Worm (Caenorhabditis elegans) whole organism, mixed stage, embryonic: Measurements from ENCODE around the gene K01A11.3.

Experiments used
- M03D4.4 ChIP-seq: sonication (generic microtip); optimal IDR thresholded peaks from 2 replicates; lab custom pipeline; 2017; ENCODE audit warnings: mild to moderate bottlenecking, missing genetic modification characterization, missing compliant biosample characterization
- bed-3 ChIP-seq: fragments of 200-800 bp; sonication (Bioruptor generic); optimal IDR thresholded peaks from 3 replicates; lab custom pipeline; 2018; ENCODE audit warnings: mild to moderate bottlenecking, missing genetic modification characterization, moderate library complexity, missing compliant biosample characterization
- ceh-39 ChIP-seq: fragments of 150-350 bp; optimal IDR thresholded peaks from 2 replicates; lab custom pipeline; 2014; ENCODE audit warnings: missing biosample characterization, missing genetic modification characterization
- ceh-43 ChIP-seq: fragments of 200-800 bp; sonication (Bioruptor generic); optimal IDR thresholded peaks from 2 replicates; lab custom pipeline; 2018; ENCODE audit warnings: mild to moderate bottlenecking, missing genetic modification characterization, moderate library complexity, missing compliant biosample characterization
- ceh-83 ChIP-seq: fragments of 200-800 bp; sonication (Bioruptor generic); optimal IDR thresholded peaks from 2 replicates; lab custom pipeline; 2018; ENCODE audit warnings: mild to moderate bottlenecking, missing genetic modification characterization, missing compliant biosample characterization
- ces-1 ChIP-seq: fragments of 150-350 bp; optimal IDR thresholded peaks from 2 replicates; lab custom pipeline; 2014; ENCODE audit warnings: missing biosample characterization, missing genetic modification reagents, missing genetic modification characterization
- drap-1 ChIP-seq: fragments of 200-800 bp; sonication (Bioruptor generic); optimal IDR thresholded peaks from 3 replicates; lab custom pipeline; 2018; ENCODE audit warnings: mild to moderate bottlenecking, missing genetic modification characterization, missing compliant biosample characterization
- elt-3 ChIP-seq: fragments of 150-350 bp; optimal IDR thresholded peaks from 2 replicates; lab custom pipeline; 2014; ENCODE audit warnings: missing biosample characterization, missing genetic modification characterization
- flh-1 ChIP-seq: fragments of 200-800 bp; sonication (Bioruptor generic); optimal IDR thresholded peaks from 2 replicates; lab custom pipeline; 2018; ENCODE audit warnings: mild to moderate bottlenecking, missing genetic modification characterization, moderate library complexity, missing compliant biosample characterization
- ham-2 ChIP-seq: fragments of 200-800 bp; sonication (Bioruptor generic); optimal IDR thresholded peaks from 2 replicates; lab custom pipeline; 2018; ENCODE audit warnings: mild to moderate bottlenecking, missing genetic modification characterization, missing compliant biosample characterization
- hlh-1 ChIP-seq: fragments of 150-350 bp; optimal IDR thresholded peaks from 2 replicates; lab custom pipeline; 2014; ENCODE audit warnings: missing biosample characterization, missing genetic modification reagents, missing genetic modification characterization
- lin-13 ChIP-seq: fragments of 150-350 bp; optimal IDR thresholded peaks from 2 replicates; lab custom pipeline; 2014; ENCODE audit warnings: missing biosample characterization, missing genetic modification characterization
- lin-32 ChIP-seq: fragments of 200-800 bp; sonication (Bioruptor generic); optimal IDR thresholded peaks from 2 replicates; lab custom pipeline; 2018; ENCODE audit warnings: mild to moderate bottlenecking, missing genetic modification characterization, missing compliant biosample characterization
- lsy-2 ChIP-seq: fragments of 150-350 bp; optimal IDR thresholded peaks from 2 replicates; lab custom pipeline; 2014; ENCODE audit warnings: missing biosample characterization, missing genetic modification characterization
- mab-5 ChIP-seq: fragments of 150-350 bp; optimal IDR thresholded peaks from 2 replicates; lab custom pipeline; 2014; ENCODE audit warnings: missing biosample characterization, missing genetic modification characterization
- mep-1 ChIP-seq: fragments of 150-350 bp; optimal IDR thresholded peaks from 2 replicates; lab custom pipeline; 2017; ENCODE audit warnings: missing biosample characterization, missing genetic modification reagents, missing genetic modification characterization, inconsistent platforms
- mls-2 ChIP-seq: sonication (generic microtip); optimal IDR thresholded peaks from 2 replicates; lab custom pipeline; 2016; ENCODE audit warnings: mild to moderate bottlenecking, missing genetic modification characterization, moderate library complexity, missing compliant biosample characterization
- nhr-12 ChIP-seq: fragments of 150-350 bp; optimal IDR thresholded peaks from 2 replicates; lab custom pipeline; 2014; ENCODE audit warnings: missing biosample characterization, missing genetic modification characterization
- nhr-28 ChIP-seq: fragments of 150-350 bp; optimal IDR thresholded peaks from 2 replicates; lab custom pipeline; 2014; ENCODE audit warnings: missing biosample characterization, missing genetic modification characterization
- nhr-76 ChIP-seq: sonication (generic microtip); optimal IDR thresholded peaks from 2 replicates; lab custom pipeline; 2017; ENCODE audit warnings: missing biosample characterization, missing genetic modification characterization
- sem-2 ChIP-seq: fragments of 200-800 bp; sonication (Bioruptor generic); optimal IDR thresholded peaks from 2 replicates; lab custom pipeline; 2018; ENCODE audit warnings: mild to moderate bottlenecking, missing genetic modification characterization, missing compliant biosample characterization
- snpc-4 ChIP-seq: fragments of 150-350 bp; optimal IDR thresholded peaks from 2 replicates; lab custom pipeline; 2014; ENCODE audit warnings: missing biosample characterization, missing genetic modification characterization
- sptf-1 ChIP-seq: sonication (generic microtip); optimal IDR thresholded peaks from 2 replicates; lab custom pipeline; 2017; ENCODE audit warnings: mild to moderate bottlenecking, missing genetic modification characterization, moderate library complexity, missing compliant biosample characterization
- tbx-8 ChIP-seq: fragments of 200-800 bp; sonication (Bioruptor generic); optimal IDR thresholded peaks from 2 replicates; lab custom pipeline; 2018; ENCODE audit warnings: mild to moderate bottlenecking, missing genetic modification characterization, moderate library complexity, missing compliant biosample characterization
- unc-120 ChIP-seq: sonication (generic microtip); optimal IDR thresholded peaks from 2 replicates; lab custom pipeline; 2017; ENCODE audit warnings: missing genetic modification characterization, missing compliant biosample characterization; ENCODE audit not compliant: poor library complexity, severe bottlenecking
- unc-39 ChIP-seq: fragments of 150-350 bp; optimal IDR thresholded peaks from 2 replicates; lab custom pipeline; 2014; ENCODE audit warnings: missing biosample characterization, missing genetic modification characterization
- unc-62 ChIP-seq: fragments of 150-350 bp; optimal IDR thresholded peaks from 2 replicates; lab custom pipeline; 2014; ENCODE audit warnings: missing biosample characterization, missing genetic modification reagents, missing genetic modification characterization
- zip-8 ChIP-seq: fragments of 150-350 bp; optimal IDR thresholded peaks from 2 replicates; lab custom pipeline; 2014; ENCODE audit warnings: missing biosample characterization, missing genetic modification characterization
- ztf-11 ChIP-seq: fragments of 150-350 bp; optimal IDR thresholded peaks from 2 replicates; lab custom pipeline; 2014; ENCODE audit warnings: missing biosample characterization, missing genetic modification characterization

The K01A11.3 gene

DNA sequence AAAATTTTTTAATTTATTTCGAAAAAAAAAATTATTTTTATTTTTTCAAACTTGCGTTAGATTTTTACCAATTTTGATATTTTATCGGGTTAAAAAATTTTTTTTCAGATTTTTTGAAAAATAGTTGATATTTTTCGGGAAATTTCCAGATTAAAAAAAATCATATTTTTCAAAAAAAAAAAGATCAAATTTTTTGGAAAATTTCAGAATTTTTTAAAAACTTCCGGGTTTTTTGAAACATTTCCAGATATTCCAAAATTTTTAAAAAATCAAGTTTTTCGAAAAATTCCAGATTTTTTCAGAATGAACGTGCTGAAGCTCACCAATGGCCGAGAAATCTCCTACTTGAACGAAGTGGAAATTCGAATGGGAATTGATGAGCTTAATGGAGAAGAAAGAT, 27.0 kb downstream of the K01A11.3 start, which contains the start of gene metl-18:
TSS of gene metl-18 (plus strand) at position 301 of the 400 bp plus-strand sequence.
- TF ChIP-seq nhr-28 (tag; lab: Kevin White, UChicago), result no peak
- no peak for TF ChIP-seq lsy-2
- no peak for TF ChIP-seq sptf-1 (tag; lab: Kevin White, UChicago)
- no peak for TF ChIP-seq snpc-4
- TF ChIP-seq lin-32 (GFP tag; lab: Kevin White, UChicago), result no peak
- no peak for TF ChIP-seq ces-1 (GFP tag; lab: Kevin White, UChicago)
- TF ChIP-seq, all 35 proteins: peak for 0

DNA sequence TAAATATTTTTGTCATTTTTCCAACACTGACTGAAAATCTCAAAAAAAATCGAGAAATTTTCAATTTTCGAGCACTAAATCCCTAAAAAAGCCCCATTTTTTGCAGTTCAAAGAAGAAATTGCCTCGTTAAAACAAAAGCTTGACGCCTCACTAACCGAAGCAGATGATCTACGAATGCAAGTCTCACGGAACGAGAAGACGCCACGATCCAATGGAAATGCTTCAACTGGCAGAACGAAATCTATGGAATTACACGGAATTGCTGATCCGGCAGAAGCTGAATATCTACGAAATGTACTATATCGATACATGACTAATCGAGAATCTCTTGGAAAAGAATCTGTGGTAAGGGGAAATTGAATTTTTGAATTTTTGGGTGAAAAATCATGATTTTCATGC, 28.5 kb downstream of the K01A11.3 start:
- TF ChIP-seq lsy-2 (no peak), sptf-1 (tag; lab: Kevin White, UChicago) (peak; percentile 16)

DNA sequence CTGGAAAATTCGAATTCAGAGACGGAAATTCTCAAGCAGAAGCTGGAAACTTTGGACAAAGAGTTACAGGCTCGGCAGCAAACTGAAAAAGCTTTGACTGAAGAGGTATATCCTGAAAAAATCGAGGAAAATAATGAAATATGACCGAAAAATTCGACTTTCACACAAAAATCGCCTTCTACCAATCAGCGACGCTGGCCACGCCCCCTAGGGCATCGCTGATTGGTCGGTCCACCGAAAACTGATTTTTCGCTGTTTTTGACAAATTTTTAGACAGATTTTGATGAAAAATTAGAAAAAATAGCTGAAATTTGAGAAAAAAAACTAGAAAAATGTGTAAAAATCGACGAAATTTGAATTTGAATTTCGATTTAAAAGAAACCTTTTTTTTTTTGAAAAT, 33.5 kb downstream of the K01A11.3 start:
- TF ChIP-seq ztf-11 (tag; lab: Kevin White, UChicago) (no peak), sem-2 (GFP tag; lab: Kevin White, UChicago) (no peak), lin-13 (no peak), lsy-2 (no peak), unc-39 (tag; lab: Kevin White, UChicago) (no peak), ceh-39 (no peak), elt-3 (tag; lab: Kevin White, UChicago) (no peak), tbx-8 (GFP tag; lab: Kevin White, UChicago) (no peak), nhr-28 (tag; lab: Kevin White, UChicago) (no peak), drap-1 (GFP tag; lab: Kevin White, UChicago) (no peak), mep-1 (tag; lab: Kevin White, UChicago) (no peak)

DNA sequence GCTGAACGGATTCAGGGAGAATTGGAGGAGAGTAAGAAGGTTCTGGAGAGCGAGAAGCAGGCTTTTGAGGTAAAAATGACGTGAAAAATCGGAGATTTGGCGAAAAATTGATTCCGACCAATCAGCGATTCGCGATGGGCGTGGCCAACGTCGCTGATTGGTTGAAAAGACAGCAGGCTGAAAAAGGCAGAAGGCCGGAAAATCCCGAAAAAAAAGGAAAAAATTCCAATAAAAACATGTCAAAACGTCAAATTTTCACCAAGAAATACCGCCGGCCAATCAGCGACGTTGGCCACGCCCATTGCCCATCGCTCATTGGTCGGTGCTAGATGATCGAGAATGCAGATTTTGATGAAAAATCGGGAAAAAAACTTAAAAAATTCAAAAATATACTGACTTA, 35.0 kb downstream of the K01A11.3 start:
- no peak for TF ChIP-seq nhr-12 (tag; lab: Kevin White, UChicago)
- TF ChIP-seq mls-2 (tag; lab: Kevin White, UChicago), result no peak
- TF ChIP-seq lin-13, result no peak
- no peak for TF ChIP-seq unc-62 (GFP tag; lab: Kevin White, UChicago)
- TF ChIP-seq ceh-43 (GFP tag; lab: Kevin White, UChicago), result no peak
- no peak for TF ChIP-seq ces-1 (GFP tag; lab: Kevin White, UChicago)
- TF ChIP-seq unc-39 (tag; lab: Kevin White, UChicago), result no peak
- TF ChIP-seq mep-1 (tag; lab: Kevin White, UChicago), result no peak
- no peak for TF ChIP-seq ztf-11 (tag; lab: Kevin White, UChicago)

DNA sequence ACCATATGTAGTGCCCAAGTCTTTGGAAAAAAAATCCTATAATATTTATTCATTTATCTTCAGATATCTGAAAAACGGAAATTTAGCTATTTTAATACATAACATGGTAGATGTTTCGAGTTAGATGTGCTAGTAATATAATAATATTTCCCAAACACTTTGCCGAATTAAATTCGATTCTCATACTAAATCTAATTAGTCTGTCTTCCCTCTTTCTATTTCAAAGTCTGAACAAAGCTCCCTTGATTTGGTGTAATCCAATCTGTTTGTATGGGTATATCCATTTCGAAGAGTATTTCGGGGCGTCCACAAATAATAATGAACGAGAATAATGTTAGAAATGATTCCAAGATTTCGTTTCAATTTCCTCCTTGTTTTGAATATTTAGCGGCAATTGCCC, 38.0 kb downstream of the K01A11.3 start:
- no peak for TF ChIP-seq mls-2 (tag; lab: Kevin White, UChicago)
- no peak for TF ChIP-seq ceh-39
- no peak for TF ChIP-seq unc-39 (tag; lab: Kevin White, UChicago)
- TF ChIP-seq ces-1 (GFP tag; lab: Kevin White, UChicago), result peak; percentile 99
- TF ChIP-seq, all 35 proteins: peak for 1

DNA sequence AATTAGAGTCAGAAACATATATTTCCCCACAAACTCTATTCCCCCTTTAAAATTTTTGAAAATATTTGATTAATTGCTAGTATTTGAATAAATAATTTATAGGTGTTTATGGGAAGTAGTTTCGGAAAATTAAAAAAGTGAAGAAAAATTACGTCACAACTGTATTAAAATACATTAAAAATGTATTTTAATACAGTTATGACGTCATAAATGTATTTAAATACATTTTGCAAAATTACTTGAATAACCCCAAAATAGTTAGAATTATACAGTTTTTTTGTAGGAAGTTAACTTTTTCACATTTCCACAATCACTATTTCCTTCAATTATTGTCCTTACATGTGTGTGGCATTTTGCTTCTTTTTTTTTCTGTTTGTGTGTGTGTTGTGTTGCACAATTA, 39.0 kb downstream of the K01A11.3 start:
- TF ChIP-seq nhr-28 (tag; lab: Kevin White, UChicago), result no peak
- peak; percentile 96 for TF ChIP-seq zip-8 (tag; lab: Kevin White, UChicago)
- no peak for TF ChIP-seq ceh-43 (GFP tag; lab: Kevin White, UChicago)

DNA sequence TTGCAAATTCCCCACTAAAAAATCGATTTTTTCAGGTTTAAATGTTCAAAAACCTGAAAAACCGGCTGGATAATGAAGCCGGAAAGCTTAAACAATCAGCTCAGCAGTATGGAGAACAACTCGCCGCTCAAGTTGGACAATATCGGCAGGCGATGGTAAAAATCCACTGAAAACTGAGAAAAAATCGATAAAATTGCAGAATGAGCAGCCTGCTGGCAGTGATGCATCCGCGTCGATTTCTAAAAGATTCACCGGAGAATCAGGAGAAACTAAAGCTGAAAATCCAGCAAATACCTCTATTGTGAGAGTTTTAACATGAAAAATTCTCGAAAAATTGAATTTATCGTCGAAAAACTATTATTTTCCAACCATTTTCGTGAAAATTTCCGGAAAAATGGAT, 46.9 kb downstream of the K01A11.3 start, which contains the start of gene golg-4:
TSS of gene golg-4 (plus strand) at position 34 of the 400 bp plus-strand sequence.
- TF ChIP-seq nhr-28 (tag; lab: Kevin White, UChicago), result no peak
- TF ChIP-seq sptf-1 (tag; lab: Kevin White, UChicago), result no peak
- no peak for TF ChIP-seq unc-62 (GFP tag; lab: Kevin White, UChicago)
- TF ChIP-seq flh-1 (GFP tag; lab: Kevin White, UChicago), result no peak
- TF ChIP-seq ham-2 (GFP tag; lab: Kevin White, UChicago), result no peak
- TF ChIP-seq M03D4.4 (tag; lab: Kevin White, UChicago), result no peak
- TF ChIP-seq drap-1 (GFP tag; lab: Kevin White, UChicago), result no peak
- no peak for TF ChIP-seq nhr-12 (tag; lab: Kevin White, UChicago)
- no peak for TF ChIP-seq bed-3 (GFP tag; lab: Kevin White, UChicago)
- no peak for TF ChIP-seq ceh-43 (GFP tag; lab: Kevin White, UChicago)
- TF ChIP-seq ceh-83 (GFP tag; lab: Kevin White, UChicago), result no peak
- TF ChIP-seq mab-5 (tag; lab: Kevin White, UChicago), result no peak
- TF ChIP-seq lin-32 (GFP tag; lab: Kevin White, UChicago), result no peak
- TF ChIP-seq hlh-1 (tag; lab: Kevin White, UChicago), result no peak
- no peak for TF ChIP-seq snpc-4
- no peak for TF ChIP-seq nhr-76 (tag; lab: Kevin White, UChicago)
- no peak for TF ChIP-seq lsy-2
- TF ChIP-seq unc-120 (tag; lab: Kevin White, UChicago), result no peak
